Fruit fly (Drosophila melanogaster): Measurements from ENCODE around the gene Pfdn6.
A peak's percentile ranks its signal among the peaks of the same experiment; 100 is the strongest.

DNA sequence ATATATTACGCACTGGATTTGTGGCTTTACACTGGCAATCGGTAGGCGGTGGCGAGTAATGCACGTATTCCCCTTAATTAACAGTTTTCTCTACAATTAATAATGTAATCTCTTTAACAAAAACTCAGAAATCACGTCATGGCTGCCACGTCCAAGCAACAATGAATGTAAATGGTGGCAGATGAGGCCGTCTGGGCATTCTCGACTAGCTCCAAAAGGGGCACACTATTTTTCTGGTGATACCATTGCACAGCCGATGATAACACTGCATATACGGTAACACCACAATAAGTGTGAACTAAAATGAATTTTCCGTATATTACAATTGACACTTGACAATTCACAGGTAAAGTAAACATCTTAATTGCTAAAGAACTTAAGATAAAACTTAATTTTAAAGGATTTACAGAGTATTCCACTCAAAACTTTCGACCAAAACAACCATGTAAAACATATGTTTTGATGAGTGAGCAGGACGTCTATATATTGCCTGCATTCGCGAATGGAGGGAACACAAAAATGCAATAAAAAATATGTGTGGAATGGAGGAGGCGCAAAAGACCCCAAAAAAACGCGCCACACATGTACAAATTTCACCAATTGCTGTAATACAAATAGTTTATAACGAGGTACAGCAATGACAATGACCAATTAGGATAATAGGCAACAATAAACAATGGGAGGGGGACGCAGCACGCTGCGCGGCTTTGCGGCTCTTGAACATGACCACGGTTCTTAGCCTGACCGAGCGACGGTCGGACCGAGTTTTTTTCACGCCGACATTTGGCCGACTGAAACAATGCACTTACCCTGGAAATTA, 14.0 kb upstream of the Pfdn6 start:
- no peak for TF ChIP-seq CG9609 (GFP tag; optimal IDR thresholded peaks at IDR 0.05)
- peak; percentile 9 for TF ChIP-seq CTCF (GFP tag; optimal IDR thresholded peaks at IDR 0.05)
- TF ChIP-seq knrl (GFP tag; IDR thresholded peaks at IDR 0.05; ENCODE audit: partially characterized antibody), result peak; percentile 15; the same call in 1 of the 3 replicates
- no peak for TF ChIP-seq trh (GFP tag; optimal IDR thresholded peaks at IDR 0.05)
- TF ChIP-seq usp (GFP tag; optimal IDR thresholded peaks at IDR 0.05), result no peak
- no peak for TF ChIP-seq CG8478 (optimal IDR thresholded peaks at IDR 0.05)
- no peak for TF ChIP-seq CG15011 (GFP tag; optimal IDR thresholded peaks at IDR 0.05)

All from whole organism, embryonic.